Worm (Caenorhabditis elegans) whole organism, midembryonic: ENCODE results near the gene W10D9.3.
A peak's percentile ranks its signal among the peaks of the same experiment; 100 is the strongest.

Experiments
- T22C8.4 ChIP-seq: fragments of 200-800 bp; sonication (Bioruptor generic); IDR thresholded peaks from 2 replicates; pipeline ENCODE4 v1.3.6; 2022; ENCODE audit warnings: missing genetic modification characterization, missing compliant biosample characterization
- cog-1 ChIP-seq: sonication (generic microtip); optimal IDR thresholded peaks from 2 replicates; lab custom pipeline; 2016; ENCODE audit warnings: missing genetic modification characterization, missing compliant biosample characterization
- flt-1 ChIP-seq: fragments of 200-800 bp; sonication (Bioruptor generic); IDR thresholded peaks from 2 replicates; pipeline ENCODE4 v1.3.6; 2022; ENCODE audit warnings: missing genetic modification characterization, missing compliant biosample characterization
- klf-2 ChIP-seq: fragments of 200-800 bp; sonication (Bioruptor generic); conservative IDR thresholded peaks from 2 replicates; pipeline ENCODE4 v1.3.6; 2022; ENCODE audit warnings: missing genetic modification reagents, missing genetic modification characterization, missing compliant biosample characterization
- med-1 ChIP-seq: sonication (generic microtip); optimal IDR thresholded peaks from 2 replicates; lab custom pipeline; 2017; ENCODE audit warnings: missing genetic modification characterization, mild to moderate bottlenecking, missing compliant biosample characterization, antibody characterized with exemption, missing genetic modification reagents; ENCODE audit not compliant: insufficient read depth
- ref-1 ChIP-seq: fragments of 200-800 bp; sonication (Bioruptor generic); conservative IDR thresholded peaks from 2 replicates; pipeline ENCODE4 v1.3.6; 2022; ENCODE audit warnings: missing genetic modification reagents, missing genetic modification characterization, missing compliant biosample characterization
- tab-1 ChIP-seq: fragments of 200-800 bp; sonication (Bioruptor generic); IDR thresholded peaks from 2 replicates; pipeline ENCODE4 v1.3.6; 2022; ENCODE audit warnings: missing genetic modification characterization, missing compliant biosample characterization
- ztf-23 ChIP-seq: fragments of 200-800 bp; sonication (Bioruptor generic); IDR thresholded peaks from 2 replicates; pipeline ENCODE4 v1.3.6; 2022; ENCODE audit warnings: missing genetic modification reagents, missing genetic modification characterization, missing compliant biosample characterization
- ztf-29 ChIP-seq: fragments of 200-800 bp; sonication (Bioruptor generic); IDR thresholded peaks from 2 replicates; pipeline ENCODE4 v1.3.6; 2022; ENCODE audit warnings: missing genetic modification reagents, missing genetic modification characterization, missing compliant biosample characterization

Gene W10D9.3

ce11 chrII:460835-461234, at the start of gene W10D9.3:
Gene W10D9.3, minus strand, starts transcription at chrII:460935.
- no peak for TF ChIP-seq tab-1 (GFP tag; lab: Robert Waterston, UW)
- no peak for TF ChIP-seq med-1 (GFP tag; lab: Kevin White, UChicago)
- TF ChIP-seq klf-2, result no peak
- TF ChIP-seq ztf-23, result no peak
- no peak for TF ChIP-seq T22C8.4 (GFP tag; lab: Robert Waterston, UW)
- no peak for TF ChIP-seq ztf-29 (GFP tag; lab: Robert Waterston, UW)
- TF ChIP-seq cog-1 (tag; lab: Kevin White, UChicago), result no peak
- TF ChIP-seq ref-1 (GFP tag; lab: Robert Waterston, UW), result no peak
- TF ChIP-seq flt-1 (GFP tag; lab: Robert Waterston, UW), result no peak

- TF ChIP-seq flt-1 (GFP tag; lab: Robert Waterston, UW) (no peak), ref-1 (GFP tag; lab: Robert Waterston, UW) (no peak), T22C8.4 (GFP tag; lab: Robert Waterston, UW) (no peak), med-1 (GFP tag; lab: Kevin White, UChicago) (no peak), cog-1 (tag; lab: Kevin White, UChicago) (no peak), klf-2 (no peak), ztf-29 (GFP tag; lab: Robert Waterston, UW) (no peak), ztf-23 (no peak), tab-1 (GFP tag; lab: Robert Waterston, UW) (no peak)
Observed at ce11 chrII:509230-509629, 48.5 kb upstream of the W10D9.3 start, which contains the start of gene srh-105. Gene srh-105, minus strand, starts transcription at chrII:509330.

- TF ChIP-seq ztf-23 (no peak), ref-1 (GFP tag; lab: Robert Waterston, UW) (no peak), klf-2 (no peak)
Observed at ce11 chrII:508603-509002, 47.9 kb upstream of the W10D9.3 start.

- TF ChIP-seq flt-1 (GFP tag; lab: Robert Waterston, UW) (0 out of 2 replicates have a peak, but pooled peaks have one; percentile 35), med-1 (GFP tag; lab: Kevin White, UChicago) (no peak), T22C8.4 (GFP tag; lab: Robert Waterston, UW) (no peak), klf-2 (no peak), ztf-23 (no peak), cog-1 (tag; lab: Kevin White, UChicago) (no peak), tab-1 (GFP tag; lab: Robert Waterston, UW) (no peak), ref-1 (GFP tag; lab: Robert Waterston, UW) (no peak), ztf-29 (GFP tag; lab: Robert Waterston, UW) (no peak)
Observed at ce11 chrII:506069-506468, 45.3 kb upstream of the W10D9.3 start.

ce11 chrII:502638-503037, 41.9 kb upstream of the W10D9.3 start:
- TF ChIP-seq klf-2 (no peak), med-1 (GFP tag; lab: Kevin White, UChicago) (no peak), ztf-23 (no peak), T22C8.4 (GFP tag; lab: Robert Waterston, UW) (no peak), ref-1 (GFP tag; lab: Robert Waterston, UW) (no peak), cog-1 (tag; lab: Kevin White, UChicago) (no peak), ztf-29 (GFP tag; lab: Robert Waterston, UW) (no peak), flt-1 (GFP tag; lab: Robert Waterston, UW) (no peak)

ce11 chrII:495124-495523, 34.4 kb upstream of the W10D9.3 start, which contains the start of gene sms-5:
Gene sms-5, plus strand, starts transcription at chrII:495424.
- TF ChIP-seq med-1 (GFP tag; lab: Kevin White, UChicago) (no peak), flt-1 (GFP tag; lab: Robert Waterston, UW) (no peak), cog-1 (tag; lab: Kevin White, UChicago) (no peak), ztf-23 (no peak), tab-1 (GFP tag; lab: Robert Waterston, UW) (no peak), T22C8.4 (GFP tag; lab: Robert Waterston, UW) (no peak), ref-1 (GFP tag; lab: Robert Waterston, UW) (no peak), ztf-29 (GFP tag; lab: Robert Waterston, UW) (no peak), klf-2 (no peak)

- no peak for TF ChIP-seq med-1 (GFP tag; lab: Kevin White, UChicago)
- TF ChIP-seq T22C8.4 (GFP tag; lab: Robert Waterston, UW), result no peak
- no peak for TF ChIP-seq cog-1 (tag; lab: Kevin White, UChicago)
- TF ChIP-seq ztf-23, result no peak
- no peak for TF ChIP-seq flt-1 (GFP tag; lab: Robert Waterston, UW)
- TF ChIP-seq ztf-29 (GFP tag; lab: Robert Waterston, UW), result no peak
- no peak for TF ChIP-seq klf-2
- TF ChIP-seq ref-1 (GFP tag; lab: Robert Waterston, UW), result no peak
- no peak for TF ChIP-seq tab-1 (GFP tag; lab: Robert Waterston, UW)
Observed at ce11 chrII:484328-484916, 23.7 kb upstream of the W10D9.3 start, which contains the start of the genes gldi-1 and prp-21. Gene gldi-1, minus strand, starts transcription at chrII:484378. Gene prp-21, plus strand, starts transcription at chrII:484866.

- TF ChIP-seq flt-1 (GFP tag; lab: Robert Waterston, UW) (0 out of 2 replicates have a peak, but pooled peaks have one; percentile 62), ztf-23 (peak; percentile 67; the same call in 1 of the 2 replicates), tab-1 (GFP tag; lab: Robert Waterston, UW) (no peak), klf-2 (0 out of 2 replicates have a peak, but pooled peaks have one; percentile 30)
Observed at ce11 chrII:475890-476420, 15.2 kb upstream of the W10D9.3 start, which contains the start of gene nsun-1. Gene nsun-1, minus strand, starts transcription at chrII:475940.

- no peak for TF ChIP-seq cog-1 (tag; lab: Kevin White, UChicago)
- no peak for TF ChIP-seq flt-1 (GFP tag; lab: Robert Waterston, UW)
- no peak for TF ChIP-seq ztf-29 (GFP tag; lab: Robert Waterston, UW)
- TF ChIP-seq klf-2, result no peak
- TF ChIP-seq T22C8.4 (GFP tag; lab: Robert Waterston, UW), result no peak
- TF ChIP-seq med-1 (GFP tag; lab: Kevin White, UChicago), result no peak
- TF ChIP-seq tab-1 (GFP tag; lab: Robert Waterston, UW), result no peak
- no peak for TF ChIP-seq ref-1 (GFP tag; lab: Robert Waterston, UW)
- no peak for TF ChIP-seq ztf-23
Observed at ce11 chrII:475312-475711, 14.6 kb upstream of the W10D9.3 start.
